Fruit fly (Drosophila melanogaster) whole organism, embryonic: Measurements from ENCODE around the gene CG3306.
A peak's percentile ranks its signal among the peaks of the same experiment; 100 is the strongest.

ENCODE experiments used
- Asciz ChIP-seq: fragments of 200-800 bp; sonication (Bioruptor generic); optimal IDR thresholded peaks from 2 replicates; lab custom pipeline; 2017; ENCODE audit warnings: missing biosample characterization, mild to moderate bottlenecking, missing genetic modification characterization, missing genetic modification reagents
- Bdp1 ChIP-seq: fragments of 200-800 bp; sonication (Bioruptor generic); optimal IDR thresholded peaks from 3 replicates; lab custom pipeline; 2016; ENCODE audit warnings: missing biosample characterization, missing genetic modification characterization
- Bgb ChIP-seq: fragments of 200-800 bp; sonication (Bioruptor generic); IDR thresholded peaks from 2 replicates; pipeline ENCODE4 v1.3.6; 2022; ENCODE audit warnings: missing biosample characterization, missing genetic modification characterization; ENCODE audit not compliant: partially characterized antibody
- CG10321 ChIP-seq: fragments of 200-800 bp; sonication (Bioruptor generic); IDR thresholded peaks from 2 replicates; pipeline ENCODE4 v1.3.6; 2022; ENCODE audit warnings: missing biosample characterization, missing genetic modification characterization
- CG10979 ChIP-seq: fragments of 200-800 bp; sonication (Bioruptor generic); optimal IDR thresholded peaks from 2 replicates; lab custom pipeline; 2018; ENCODE audit warnings: missing biosample characterization, mild to moderate bottlenecking, missing genetic modification characterization, moderate library complexity
- CG14441 ChIP-seq: fragments of 200-800 bp; sonication (Bioruptor generic); IDR thresholded peaks from 2 replicates; pipeline ENCODE4 v1.3.6; 2022; ENCODE audit warnings: missing biosample characterization, missing genetic modification characterization
- CG1529 ChIP-seq: fragments of 200-800 bp; sonication (Bioruptor generic); optimal IDR thresholded peaks from 3 replicates; lab custom pipeline; 2018; ENCODE audit warnings: missing biosample characterization, missing genetic modification characterization
- CG1792 ChIP-seq: fragments of 200-800 bp; sonication (Bioruptor generic); optimal IDR thresholded peaks from 2 replicates; lab custom pipeline; 2016; ENCODE audit warnings: missing biosample characterization, missing genetic modification characterization
- CG18011 ChIP-seq: fragments of 200-800 bp; sonication (Bioruptor generic); optimal IDR thresholded peaks from 2 replicates; lab custom pipeline; 2017; ENCODE audit warnings: missing biosample characterization, missing genetic modification characterization, mild to moderate bottlenecking, moderate library complexity, missing genotype
- CG34224 ChIP-seq: fragments of 200-800 bp; sonication (Bioruptor generic); IDR thresholded peaks from 3 replicates; pipeline ENCODE4 v1.3.6; 2022; ENCODE audit warnings: missing biosample characterization, missing genetic modification characterization; ENCODE audit not compliant: partially characterized antibody
- CG4282 ChIP-seq: fragments of 200-800 bp; sonication (Bioruptor generic); optimal IDR thresholded peaks from 2 replicates; lab custom pipeline; 2016; ENCODE audit warnings: missing biosample characterization, missing genetic modification characterization
- CG4730 ChIP-seq: fragments of 200-800 bp; sonication (Bioruptor generic); IDR thresholded peaks from 2 replicates; pipeline ENCODE4 v1.3.6; 2022; ENCODE audit warnings: missing biosample characterization, missing genetic modification characterization
- CG7963 ChIP-seq: fragments of 200-800 bp; sonication (Bioruptor generic); IDR thresholded peaks from 3 replicates; pipeline ENCODE4 v1.3.6; 2022; ENCODE audit warnings: missing biosample characterization, missing genetic modification characterization; ENCODE audit not compliant: partially characterized antibody
- CG9609 ChIP-seq: fragments of 200-800 bp; sonication (Bioruptor generic); optimal IDR thresholded peaks from 3 replicates; lab custom pipeline; 2016; ENCODE audit warnings: missing biosample characterization, missing genetic modification characterization
- CG9876 ChIP-seq: fragments of 200-800 bp; sonication (Bioruptor generic); optimal IDR thresholded peaks from 2 replicates; lab custom pipeline; 2016; ENCODE audit warnings: missing biosample characterization, missing genetic modification characterization
- CG9932 ChIP-seq: fragments of 200-800 bp; sonication (Bioruptor generic); IDR thresholded peaks from 2 replicates; pipeline ENCODE4 v1.3.6; 2022; ENCODE audit warnings: missing biosample characterization, missing genetic modification characterization
- CkIIα-i1 ChIP-seq: fragments of 200-800 bp; sonication (Bioruptor generic); IDR thresholded peaks from 2 replicates; pipeline ENCODE4 v1.3.6; 2022; ENCODE audit warnings: missing biosample characterization, missing genetic modification characterization
- D19B ChIP-seq: fragments of 200-800 bp; sonication (Bioruptor generic); optimal IDR thresholded peaks from 2 replicates; lab custom pipeline; 2017; ENCODE audit warnings: missing biosample characterization, mild to moderate bottlenecking, missing genetic modification characterization
- Dip3 ChIP-seq: fragments of 200-800 bp; sonication (Bioruptor generic); optimal IDR thresholded peaks from 3 replicates; lab custom pipeline; 2016; ENCODE audit warnings: missing biosample characterization, missing genetic modification characterization
- Dll ChIP-seq: fragments of 200-800 bp; sonication (Bioruptor generic); IDR thresholded peaks from 4 replicates; pipeline ENCODE4 v1.3.6; 2022; ENCODE audit warnings: missing biosample characterization, missing genetic modification characterization; ENCODE audit not compliant: partially characterized antibody
- E2f2 ChIP-seq: fragments of 200-800 bp; sonication (Bioruptor generic); IDR thresholded peaks from 2 replicates; pipeline ENCODE4 v1.3.6; 2022; ENCODE audit warnings: missing biosample characterization, missing genetic modification characterization
- ERR ChIP-seq: fragments of 200-800 bp; sonication (Bioruptor generic); optimal IDR thresholded peaks from 2 replicates; lab custom pipeline; 2016; ENCODE audit warnings: missing biosample characterization, missing genetic modification characterization
- Lim3 ChIP-seq: fragments of 200-800 bp; sonication (Bioruptor generic); IDR thresholded peaks from 2 replicates; pipeline ENCODE4 v1.3.6; 2022; ENCODE audit warnings: missing biosample characterization, missing genetic modification characterization
- Lpt ChIP-seq: fragments of >200 bp; optimal IDR thresholded peaks from 2 replicates; lab custom pipeline; 2018; ENCODE audit warnings: missing biosample characterization, missing genetic modification characterization
- MESR4 ChIP-seq: fragments of 200-800 bp; sonication (Bioruptor generic); optimal IDR thresholded peaks from 2 replicates; lab custom pipeline; 2018; ENCODE audit warnings: missing biosample characterization, mild to moderate bottlenecking, missing genetic modification characterization, moderate library complexity
- Max ChIP-seq: fragments of 200-800 bp; sonication (Bioruptor generic); optimal IDR thresholded peaks from 2 replicates; lab custom pipeline; 2016; ENCODE audit warnings: missing biosample characterization, mild to moderate bottlenecking, missing genetic modification characterization
- Nf-YA ChIP-seq: fragments of 200-800 bp; sonication (Bioruptor generic); IDR thresholded peaks from 2 replicates; pipeline ENCODE4 v1.3.6; 2022; ENCODE audit warnings: missing biosample characterization, missing genetic modification characterization
- Oaz ChIP-seq: fragments of 200-800 bp; sonication (Bioruptor generic); IDR thresholded peaks from 2 replicates; pipeline ENCODE4 v1.3.6; 2022; ENCODE audit warnings: missing biosample characterization, missing genetic modification characterization
- Sox100B ChIP-seq: fragments of 200-800 bp; sonication (Bioruptor generic); optimal IDR thresholded peaks from 3 replicates; lab custom pipeline; 2018; ENCODE audit warnings: missing biosample characterization, mild to moderate bottlenecking, missing genetic modification characterization
- Sry-δ ChIP-seq: fragments of 200-800 bp; sonication (Bioruptor generic); optimal IDR thresholded peaks from 2 replicates; lab custom pipeline; 2016; ENCODE audit warnings: missing biosample characterization, missing genetic modification characterization
- Tbp ChIP-seq: fragments of >200 bp; optimal IDR thresholded peaks from 2 replicates; lab custom pipeline; 2018; ENCODE audit warnings: missing biosample characterization, missing genetic modification characterization
- aop ChIP-seq: fragments of 200-800 bp; sonication (Bioruptor generic); IDR thresholded peaks from 2 replicates; pipeline ENCODE4 v1.3.6; 2022; ENCODE audit warnings: missing biosample characterization, missing genetic modification characterization
- ap ChIP-seq: fragments of 200-800 bp; sonication (Bioruptor generic); IDR thresholded peaks from 2 replicates; pipeline ENCODE4 v1.3.6; 2022; ENCODE audit warnings: missing biosample characterization, missing genetic modification characterization
- chm ChIP-seq: fragments of 200-800 bp; sonication (Bioruptor generic); IDR thresholded peaks from 2 replicates; pipeline ENCODE4 v1.3.6; 2022; ENCODE audit warnings: missing biosample characterization, missing genetic modification characterization
- dmrt99B ChIP-seq: fragments of 200-800 bp; sonication (Bioruptor generic); optimal IDR thresholded peaks from 2 replicates; lab custom pipeline; 2018; ENCODE audit warnings: missing biosample characterization, mild to moderate bottlenecking, missing genetic modification characterization, moderate library complexity
- en ChIP-seq: fragments of 200-800 bp; sonication (Bioruptor generic); optimal IDR thresholded peaks from 2 replicates; lab custom pipeline; 2016; ENCODE audit warnings: missing biosample characterization, missing genetic modification characterization
- eve ChIP-seq, 2 experiments: fragments of >200 bp; optimal IDR thresholded peaks; 2 replicates each; lab custom pipeline; 2017; ENCODE audit warnings: missing biosample characterization in 2 of 2, missing genetic modification characterization in 2 of 2
- fd64A ChIP-seq: fragments of 200-800 bp; sonication (Bioruptor generic); optimal IDR thresholded peaks from 3 replicates; lab custom pipeline; 2018; ENCODE audit warnings: missing biosample characterization, mild to moderate bottlenecking, missing genetic modification characterization
- grn ChIP-seq: fragments of 200-800 bp; sonication (Bioruptor generic); optimal IDR thresholded peaks from 3 replicates; lab custom pipeline; 2017; ENCODE audit warnings: missing biosample characterization, missing genetic modification characterization
- her ChIP-seq: fragments of 200-800 bp; sonication (Bioruptor generic); optimal IDR thresholded peaks from 2 replicates; lab custom pipeline; 2016; ENCODE audit warnings: missing biosample characterization, missing genetic modification characterization
- hth ChIP-seq: fragments of >200 bp; optimal IDR thresholded peaks from 2 replicates; lab custom pipeline; 2017; ENCODE audit warnings: inconsistent platforms
- inv ChIP-seq: fragments of 200-800 bp; sonication (Bioruptor generic); IDR thresholded peaks from 2 replicates; pipeline ENCODE4 v1.3.6; 2022; ENCODE audit warnings: missing biosample characterization, missing genetic modification characterization; ENCODE audit not compliant: partially characterized antibody
- rib ChIP-seq: fragments of 200-800 bp; sonication (Bioruptor generic); IDR thresholded peaks from 2 replicates; pipeline ENCODE4 v1.3.6; 2022; ENCODE audit warnings: missing biosample characterization, missing genetic modification characterization
- ro ChIP-seq: fragments of 200-800 bp; sonication (Bioruptor generic); IDR thresholded peaks from 2 replicates; pipeline ENCODE4 v1.3.6; 2022; ENCODE audit warnings: missing biosample characterization, missing genetic modification characterization
- sens ChIP-seq: fragments of 200-800 bp; sonication (Bioruptor generic); peaks from one replicate; lab custom pipeline; 2016; ENCODE audit warnings: missing biosample characterization, missing genetic modification characterization
- shn ChIP-seq: fragments of 200-800 bp; sonication (Bioruptor generic); optimal IDR thresholded peaks from 3 replicates; lab custom pipeline; 2016; ENCODE audit warnings: missing biosample characterization, missing genetic modification characterization
- ssp ChIP-seq: fragments of 200-800 bp; sonication (Bioruptor generic); IDR thresholded peaks from 2 replicates; pipeline ENCODE4 v1.3.6; 2022; ENCODE audit warnings: missing biosample characterization, missing genetic modification characterization
- tap ChIP-seq: fragments of 200-800 bp; optimal IDR thresholded peaks from 3 replicates; lab custom pipeline; 2019; ENCODE audit warnings: missing biosample characterization, mild to moderate bottlenecking, missing genetic modification characterization, moderate library complexity
- unc-4 ChIP-seq: fragments of 200-800 bp; sonication (Bioruptor generic); IDR thresholded peaks from 2 replicates; pipeline ENCODE4 v1.3.6; 2022; ENCODE audit warnings: missing biosample characterization, missing genetic modification characterization; ENCODE audit not compliant: partially characterized antibody
- zfh1 ChIP-seq: fragments of 200-800 bp; sonication (Bioruptor generic); IDR thresholded peaks from 3 replicates; pipeline ENCODE4 v1.3.6; 2022; ENCODE audit warnings: missing biosample characterization, missing genetic modification characterization

CG3306 gene

dm6 chr3L:9624014-9624413 is 22.7 kb downstream of the CG3306 start, which contains the start of gene CG3335 (continued):
- TF ChIP-seq fd64A (GFP tag; lab: Kevin White, UChicago): no peak
- TF ChIP-seq ERR (GFP tag; lab: Kevin White, UChicago): no peak
- no peak for TF ChIP-seq CG9932 (GFP tag; lab: Robert Waterston, UW)
- no peak for TF ChIP-seq Tbp (GFP tag; lab: Kevin White, UChicago)
- no peak for TF ChIP-seq CG4730 (GFP tag; lab: Robert Waterston, UW)
- TF ChIP-seq CG34224 (GFP tag; lab: Robert Waterston, UW): peak; percentile 87
- no peak for TF ChIP-seq CG18011
- TF ChIP-seq rib (GFP tag; lab: Robert Waterston, UW): no peak
- no peak for TF ChIP-seq CG9876 (GFP tag; lab: Kevin White, UChicago)
- TF ChIP-seq E2f2 (GFP tag; lab: Robert Waterston, UW): peak; percentile 61
- TF ChIP-seq CG7963 (GFP tag; lab: Robert Waterston, UW): 0 out of 3 replicates have a peak, but pooled peaks have one; percentile 45
- no peak for TF ChIP-seq CG4282 (GFP tag; lab: Kevin White, UChicago)
- no peak for TF ChIP-seq hth (lab: Kevin White, UChicago)
- no peak for TF ChIP-seq dmrt99B
- TF ChIP-seq Dll: peak; percentile 82
- no peak for TF ChIP-seq eve (GFP tag; optimal IDR thresholded peaks at IDR 0.05; lab: Kevin White, UChicago)
- TF ChIP-seq her (GFP tag; lab: Kevin White, UChicago): no peak
- no peak for TF ChIP-seq Nf-YA (GFP tag; lab: Robert Waterston, UW)
- no peak for TF ChIP-seq tap (tag; lab: Kevin White, UChicago)
- TF ChIP-seq Dip3 (GFP tag; lab: Kevin White, UChicago): no peak
- TF ChIP-seq Max: peak; percentile 50
- peak; percentile 76 for TF ChIP-seq unc-4
- peak; percentile 78 for TF ChIP-seq Sry-δ (GFP tag; lab: Kevin White, UChicago)
- no peak for TF ChIP-seq CG10321
- no peak for TF ChIP-seq Lim3 (GFP tag; lab: Robert Waterston, UW)
- TF ChIP-seq Oaz (GFP tag; lab: Robert Waterston, UW): no peak
- peak; percentile 62 for TF ChIP-seq inv (GFP tag; lab: Robert Waterston, UW)
- TF ChIP-seq ap: no peak
- TF ChIP-seq D19B: no peak
- TF ChIP-seq chm (GFP tag; lab: Robert Waterston, UW): no peak
- no peak for TF ChIP-seq zfh1 (GFP tag; lab: Robert Waterston, UW)
- no peak for TF ChIP-seq shn (GFP tag; lab: Kevin White, UChicago)
- TF ChIP-seq Bdp1 (GFP tag; lab: Kevin White, UChicago): no peak
- no peak for TF ChIP-seq CG1792 (GFP tag; lab: Kevin White, UChicago)

- TF ChIP-seq ro (GFP tag; lab: Robert Waterston, UW) (no peak), sens (no peak), CG9609 (GFP tag; lab: Kevin White, UChicago) (no peak), CkIIα-i1 (GFP tag; lab: Robert Waterston, UW) (no peak), CG4282 (GFP tag; lab: Kevin White, UChicago) (no peak), ssp (no peak), CG14441 (GFP tag; lab: Robert Waterston, UW) (no peak), Bgb (no peak), CG1529 (GFP tag; lab: Kevin White, UChicago) (no peak), Sox100B (no peak), aop (GFP tag; lab: Robert Waterston, UW) (no peak), CG10979 (tag; lab: Kevin White, UChicago) (no peak), MESR4 (no peak), grn (GFP tag; lab: Kevin White, UChicago) (no peak), en (no peak), Asciz (GFP tag; lab: Kevin White, UChicago) (no peak), Lpt (no peak)
Measured at dm6 chr3L:9628376-9628775, 27.1 kb downstream of the CG3306 start, which contains the start of gene Cyp40. Gene Cyp40 (plus strand): TSS chr3L:9628676.
